Worm (Caenorhabditis elegans) whole organism, L4 larva: ENCODE measurements around the gene F46C5.4.

ENCODE experiments used
- D1046.2 ChIP-seq: fragments of 200-800 bp; sonication (Bioruptor generic); IDR thresholded peaks from 2 replicates; pipeline ENCODE4 v1.3.6; 2022; ENCODE audit warnings: missing genetic modification characterization, missing compliant biosample characterization
- F44E2.7 ChIP-seq: fragments of 200-800 bp; sonication (Bioruptor generic); IDR thresholded peaks from 2 replicates; pipeline ENCODE4 v2.1.2; 2022; ENCODE audit warnings: missing genetic modification characterization, missing compliant biosample characterization
- F49E8.2 ChIP-seq: sonication (generic microtip); optimal IDR thresholded peaks from 2 replicates; lab custom pipeline; 2016; ENCODE audit warnings: missing compliant biosample characterization, mild to moderate bottlenecking, missing genetic modification characterization, borderline replicate concordance
- R02D3.7 ChIP-seq: fragments of 150-350 bp; sonication (generic microtip); optimal IDR thresholded peaks from 3 replicates; lab custom pipeline; 2014; ENCODE audit warnings: missing biosample characterization, missing genetic modification characterization
- Y75B8A.6 ChIP-seq: fragments of 200-800 bp; sonication (Bioruptor generic); IDR thresholded peaks from 2 replicates; pipeline ENCODE4 v1.3.6; 2022; ENCODE audit warnings: missing genetic modification reagents, missing genetic modification characterization, missing compliant biosample characterization
- ZK337.2 ChIP-seq: fragments of 200-800 bp; sonication (Bioruptor generic); IDR thresholded peaks from 2 replicates; pipeline ENCODE4 v1.3.6; 2022; ENCODE audit warnings: missing genetic modification reagents, missing genetic modification characterization, missing compliant biosample characterization
- arid-1 ChIP-seq: fragments of 200-800 bp; sonication (Bioruptor generic); conservative IDR thresholded peaks from 2 replicates; pipeline ENCODE4 v1.3.6; 2022; ENCODE audit warnings: missing genetic modification reagents, missing genetic modification characterization, missing compliant biosample characterization
- ceh-20 ChIP-seq: fragments of 200-800 bp; sonication (Bioruptor generic); IDR thresholded peaks from 2 replicates; pipeline ENCODE4 v1.3.6; 2022; ENCODE audit warnings: missing genetic modification reagents, missing genetic modification characterization, missing compliant biosample characterization
- ceh-62 ChIP-seq: sonication (generic microtip); optimal IDR thresholded peaks from 2 replicates; lab custom pipeline; 2017; ENCODE audit warnings: missing biosample characterization, missing genetic modification characterization
- ces-1 ChIP-seq: fragments of 150-350 bp; sonication (generic microtip); optimal IDR thresholded peaks from 4 replicates; lab custom pipeline; 2014; ENCODE audit warnings: missing biosample characterization, missing genetic modification reagents, missing genetic modification characterization
- daf-19 ChIP-seq: fragments of 200-800 bp; sonication (Bioruptor generic); conservative IDR thresholded peaks from 2 replicates; pipeline ENCODE4 v1.3.6; 2022; ENCODE audit warnings: missing genetic modification characterization, missing compliant biosample characterization
- dve-1 ChIP-seq: sonication (generic microtip); optimal IDR thresholded peaks from 2 replicates; lab custom pipeline; 2017; ENCODE audit warnings: antibody characterized with exemption, mild to moderate bottlenecking, missing genetic modification characterization, missing compliant biosample characterization; ENCODE audit not compliant: insufficient read depth
- egl-27 ChIP-seq: sonication (generic microtip); optimal IDR thresholded peaks from 3 replicates; lab custom pipeline; 2017; ENCODE audit warnings: missing biosample characterization, missing genetic modification reagents, missing genetic modification characterization
- gei-8 ChIP-seq: fragments of 200-800 bp; sonication (Bioruptor generic); optimal IDR thresholded peaks from 2 replicates; lab custom pipeline; 2018; ENCODE audit warnings: mild to moderate bottlenecking, missing genetic modification characterization, missing compliant biosample characterization
- hif-1 ChIP-seq, 2 experiments: sonication (generic microtip); optimal IDR thresholded peaks; 2 replicates each; lab custom pipeline; 2016 to 2017; ENCODE audit warnings: missing compliant biosample characterization in 2 of 2, missing genetic modification characterization in 2 of 2, missing genetic modification reagents in 2 of 2, missing genotype in 2 of 2, mild to moderate bottlenecking in 1 of 2
- hmg-1.1 ChIP-seq: fragments of 200-800 bp; sonication (Bioruptor generic); IDR thresholded peaks from 2 replicates; pipeline ENCODE4 v1.3.6; 2022; ENCODE audit warnings: missing genetic modification reagents, missing genetic modification characterization, missing compliant biosample characterization
- lim-7 ChIP-seq: fragments of 200-800 bp; sonication (Bioruptor generic); IDR thresholded peaks from 2 replicates; pipeline ENCODE4 v1.3.6; 2022; ENCODE audit warnings: missing genetic modification characterization, missing compliant biosample characterization
- lin-13 ChIP-seq: fragments of 150-350 bp; optimal IDR thresholded peaks from 2 replicates; lab custom pipeline; 2014; ENCODE audit warnings: missing biosample characterization, missing genetic modification reagents, missing genetic modification characterization
- lin-15B ChIP-seq: fragments of 150-350 bp; sonication (generic microtip); optimal IDR thresholded peaks from 3 replicates; lab custom pipeline; 2014; ENCODE audit warnings: missing biosample characterization, missing genetic modification characterization
- lin-29 ChIP-seq: fragments of 200-800 bp; sonication (Bioruptor generic); IDR thresholded peaks from 2 replicates; pipeline ENCODE4 v1.3.6; 2022; ENCODE audit warnings: missing genetic modification reagents, missing genetic modification characterization, missing compliant biosample characterization
- lin-38 ChIP-seq: fragments of 200-800 bp; sonication (Bioruptor generic); IDR thresholded peaks from 2 replicates; pipeline ENCODE4 v1.3.6; 2022; ENCODE audit warnings: missing genetic modification reagents, missing genetic modification characterization, missing compliant biosample characterization
- lir-3 ChIP-seq: sonication (generic microtip); optimal IDR thresholded peaks from 2 replicates; lab custom pipeline; 2016; ENCODE audit warnings: mild to moderate bottlenecking, missing genetic modification characterization, missing compliant biosample characterization
- lsy-2 ChIP-seq, 2 experiments: fragments of 150-350 bp in 1 of 2; sonication (generic microtip) in 1 of 2; optimal IDR thresholded peaks; 2 replicates each; lab custom pipeline; 2014 to 2017; ENCODE audit warnings: missing biosample characterization in 2 of 2, missing genetic modification characterization in 2 of 2
- mep-1 ChIP-seq: fragments of 150-350 bp; sonication (generic microtip); optimal IDR thresholded peaks from 3 replicates; lab custom pipeline; 2014; ENCODE audit warnings: missing biosample characterization, missing genetic modification characterization
- mes-2 ChIP-seq: sonication (generic microtip); optimal IDR thresholded peaks from 2 replicates; lab custom pipeline; 2016; ENCODE audit warnings: missing genotype, mild to moderate bottlenecking, missing genetic modification characterization, missing compliant biosample characterization; ENCODE audit not compliant: poor library complexity, severe bottlenecking
- nhr-102 ChIP-seq: sonication (generic microtip); optimal IDR thresholded peaks from 2 replicates; lab custom pipeline; 2016; ENCODE audit warnings: mild to moderate bottlenecking, missing genetic modification characterization, moderate library complexity, missing compliant biosample characterization
- nhr-11 ChIP-seq: fragments of 150-350 bp; optimal IDR thresholded peaks from 2 replicates; lab custom pipeline; 2014; ENCODE audit warnings: missing biosample characterization, missing genetic modification characterization
- nhr-111 ChIP-seq: fragments of 200-800 bp; sonication (Bioruptor generic); optimal IDR thresholded peaks from 2 replicates; lab custom pipeline; 2018; ENCODE audit warnings: mild to moderate bottlenecking, missing genetic modification characterization, missing compliant biosample characterization
- nhr-25 ChIP-seq: sonication (generic microtip); optimal IDR thresholded peaks from 2 replicates; lab custom pipeline; 2017; ENCODE audit warnings: missing genetic modification characterization, mild to moderate bottlenecking, missing compliant biosample characterization, antibody characterized with exemption, moderate library complexity, borderline replicate concordance; ENCODE audit not compliant: insufficient read depth
- nhr-41 ChIP-seq: fragments of 200-800 bp; sonication (Bioruptor generic); IDR thresholded peaks from 2 replicates; pipeline ENCODE4 v1.3.6; 2022; ENCODE audit warnings: missing genetic modification reagents, missing genetic modification characterization, missing compliant biosample characterization
- nhr-48 ChIP-seq: sonication (generic microtip); optimal IDR thresholded peaks from 2 replicates; lab custom pipeline; 2016; ENCODE audit warnings: mild to moderate bottlenecking, missing genetic modification characterization, missing compliant biosample characterization
- php-3 ChIP-seq: fragments of 200-800 bp; sonication (Bioruptor generic); IDR thresholded peaks from 2 replicates; pipeline ENCODE4 v1.3.6; 2022; ENCODE audit warnings: missing genetic modification reagents, missing genetic modification characterization, missing compliant biosample characterization
- snpc-1.2 ChIP-seq: fragments of 200-800 bp; sonication (Bioruptor generic); IDR thresholded peaks from 2 replicates; pipeline ENCODE4 v1.3.6; 2022; ENCODE audit warnings: missing genetic modification reagents, missing genetic modification characterization, missing compliant biosample characterization
- spr-3 ChIP-seq: fragments of 200-800 bp; sonication (Bioruptor generic); optimal IDR thresholded peaks from 2 replicates; lab custom pipeline; 2018; ENCODE audit warnings: mild to moderate bottlenecking, missing genetic modification characterization, missing compliant biosample characterization
- unc-130 ChIP-seq: sonication (generic microtip); optimal IDR thresholded peaks from 2 replicates; lab custom pipeline; 2016; ENCODE audit warnings: missing genetic modification reagents, missing genetic modification characterization, missing compliant biosample characterization
- vab-7 ChIP-seq: fragments of 200-800 bp; sonication (Bioruptor generic); IDR thresholded peaks from 2 replicates; pipeline ENCODE4 v1.3.6; 2022; ENCODE audit warnings: missing genetic modification reagents, missing genetic modification characterization, missing compliant biosample characterization
- zag-1 ChIP-seq: fragments of 150-350 bp; optimal IDR thresholded peaks from 2 replicates; lab custom pipeline; 2014; ENCODE audit warnings: missing biosample characterization, missing genetic modification characterization
- zfp-3 ChIP-seq: fragments of 200-800 bp; sonication (Bioruptor generic); conservative IDR thresholded peaks from 2 replicates; pipeline ENCODE4 v1.3.6; 2022; ENCODE audit warnings: missing genetic modification reagents, missing genetic modification characterization, missing compliant biosample characterization
- zip-11 ChIP-seq: fragments of 200-800 bp; sonication (Bioruptor generic); IDR thresholded peaks from 2 replicates; pipeline ENCODE4 v1.3.6; 2022; ENCODE audit warnings: missing genetic modification characterization, missing compliant biosample characterization
- ztf-11 ChIP-seq: fragments of 150-350 bp; optimal IDR thresholded peaks from 2 replicates; lab custom pipeline; 2014; ENCODE audit warnings: missing biosample characterization, missing genetic modification characterization
- ztf-7 ChIP-seq: fragments of 150-350 bp; optimal IDR thresholded peaks from 2 replicates; lab custom pipeline; 2014; ENCODE audit warnings: missing biosample characterization, missing genetic modification characterization

Gene F46C5.4

ce11 chrII:8789828-8790558 is 45.9 kb upstream of the F46C5.4 start, which contains the start of gene F07H5.13 (continued):
- TF ChIP-seq snpc-1.2 (GFP tag; lab: Robert Waterston, UW), result 0 out of 2 replicates have a peak, but pooled peaks have one; percentile 9
- TF ChIP-seq lsy-2 (tag; optimal IDR thresholded peaks at IDR 0.05; lab: Kevin White, UChicago), result peak; percentile 20 to 80
- TF ChIP-seq spr-3 (GFP tag; lab: Kevin White, UChicago), result peak; percentile 6
- TF ChIP-seq nhr-25, result peak; percentile 43
- TF ChIP-seq dve-1 (tag; lab: Kevin White, UChicago), result peak; percentile 76
- TF ChIP-seq ztf-11 (tag; lab: Kevin White, UChicago), result no peak
- TF ChIP-seq nhr-11 (tag; lab: Kevin White, UChicago), result peak; percentile 35
- TF ChIP-seq nhr-48, result peak; percentile 39
- no peak for TF ChIP-seq D1046.2
- TF ChIP-seq lin-38 (GFP tag; lab: Robert Waterston, UW), result peak; percentile 44
- TF ChIP-seq hif-1 (tag; optimal IDR thresholded peaks at IDR 0.05; lab: Kevin White, UChicago), result peak in 1 of 2 experiments; percentile 35
- peak; percentile 28 for TF ChIP-seq gei-8 (GFP tag; lab: Kevin White, UChicago)
- 0 out of 2 replicates have a peak, but pooled peaks have one; percentile 12 for TF ChIP-seq php-3 (GFP tag; lab: Robert Waterston, UW)
- peak; percentile 83 for TF ChIP-seq zfp-3 (GFP tag; lab: Robert Waterston, UW)
- peak; percentile 83 for TF ChIP-seq mep-1 (tag; lab: Kevin White, UChicago)
- TF ChIP-seq ces-1 (GFP tag; lab: Kevin White, UChicago), result no peak
- TF ChIP-seq nhr-41, result no peak
- peak; percentile 71 for TF ChIP-seq nhr-102 (tag; lab: Kevin White, UChicago)
- no peak for TF ChIP-seq zag-1 (tag; lab: Kevin White, UChicago)
- peak; percentile 37 for TF ChIP-seq mes-2 (tag; lab: Kevin White, UChicago)
- 0 out of 2 replicates have a peak, but pooled peaks have one; percentile 42 for TF ChIP-seq hmg-1.1 (GFP tag; lab: Robert Waterston, UW)

ce11 chrII:8792640-8793039 is 43.2 kb upstream of the F46C5.4 start, which contains the start of gene idpa-2:
idpa-2 (minus strand) TSS chrII:8792740.
- TF ChIP-seq nhr-111 (GFP tag; lab: Kevin White, UChicago), result no peak
- no peak for TF ChIP-seq unc-130
- TF ChIP-seq egl-27 (tag; lab: Kevin White, UChicago), result no peak
- TF ChIP-seq ceh-20, result no peak
- TF ChIP-seq ceh-62 (tag; lab: Kevin White, UChicago), result no peak
- TF ChIP-seq nhr-41, result no peak
- TF ChIP-seq lin-29 (GFP tag; lab: Robert Waterston, UW), result no peak
- no peak for TF ChIP-seq zag-1 (tag; lab: Kevin White, UChicago)
- TF ChIP-seq R02D3.7 (tag; lab: Kevin White, UChicago), result no peak
- TF ChIP-seq spr-3 (GFP tag; lab: Kevin White, UChicago), result no peak
- TF ChIP-seq ztf-7 (tag; lab: Kevin White, UChicago), result no peak
- TF ChIP-seq ZK337.2 (GFP tag; lab: Robert Waterston, UW), result no peak
- TF ChIP-seq arid-1 (GFP tag; lab: Robert Waterston, UW), result no peak
- no peak for TF ChIP-seq daf-19 (GFP tag; lab: Robert Waterston, UW)
- TF ChIP-seq, all 104 proteins: peak for 0

- TF ChIP-seq lin-29 (GFP tag; lab: Robert Waterston, UW) (no peak), gei-8 (GFP tag; lab: Kevin White, UChicago) (no peak), zfp-3 (GFP tag; lab: Robert Waterston, UW) (no peak), ceh-62 (tag; lab: Kevin White, UChicago) (no peak), vab-7 (no peak), lin-38 (GFP tag; lab: Robert Waterston, UW) (no peak), ztf-7 (tag; lab: Kevin White, UChicago) (no peak), D1046.2 (no peak), F44E2.7 (GFP tag; lab: Robert Waterston, UW) (no peak), php-3 (GFP tag; lab: Robert Waterston, UW) (no peak), Y75B8A.6 (no peak), zip-11 (GFP tag; lab: Robert Waterston, UW) (no peak), ceh-20 (no peak), lin-13 (GFP tag; lab: Kevin White, UChicago) (no peak), lir-3 (no peak), hmg-1.1 (GFP tag; lab: Robert Waterston, UW) (no peak), lin-15B (tag; lab: Kevin White, UChicago) (no peak), F49E8.2 (tag; lab: Kevin White, UChicago) (no peak), lim-7 (no peak)
- TF ChIP-seq, all 104 proteins: peak for 0
Measured at ce11 chrII:8794072-8794471, 41.8 kb upstream of the F46C5.4 start, which contains the start of gene F07H5.7. F07H5.7 (minus strand) TSS chrII:8794172.
